Worm (Caenorhabditis elegans): ENCODE measurements around the gene Y41D4A.1.

DNA sequence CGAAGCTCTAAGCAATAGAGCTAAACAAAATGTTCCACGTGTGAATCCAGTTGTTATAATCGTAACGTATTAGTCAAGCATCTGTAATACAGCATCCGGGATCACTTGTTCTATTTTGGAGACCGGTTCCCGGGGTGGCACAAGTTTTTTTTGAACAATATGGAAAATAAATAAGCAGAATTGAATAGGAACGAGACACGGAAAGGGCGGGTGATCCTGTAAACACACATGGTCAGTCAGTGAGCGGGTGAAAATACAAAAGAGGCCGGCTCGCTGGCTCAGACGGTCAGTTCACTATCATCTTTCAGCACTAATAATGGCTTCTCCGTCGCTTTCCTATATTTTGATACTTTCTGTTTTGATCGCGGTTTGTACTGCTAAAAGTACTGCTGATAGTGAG, 46.1 kb upstream of the Y41D4A.1 start, which contains the start of gene K08D12.8:
- TF ChIP-seq M03D4.4 (tag; optimal IDR thresholded peaks at IDR 0.05) (no peak), nhr-12 (tag; optimal IDR thresholded peaks at IDR 0.05) (no peak), ces-1 (GFP tag; optimal IDR thresholded peaks at IDR 0.05) (no peak), drap-1 (GFP tag; optimal IDR thresholded peaks at IDR 0.05) (no peak)
